Worm (Caenorhabditis elegans): Measurements from ENCODE around the gene Y48G9A.7.

Y48G9A.7 gene

ce11 chrIII:2099808-2100366, 10.5 kb upstream of the Y48G9A.7 start (continued):
- no peak for TF ChIP-seq lin-39 (tag; optimal IDR thresholded peaks at IDR 0.05)
- TF ChIP-seq mep-1 (tag; optimal IDR thresholded peaks at IDR 0.05) = peak; percentile 21
- TF ChIP-seq php-3 (GFP tag; IDR thresholded peaks at IDR 0.05) = peak; percentile 59; the same call in 1 of the 2 replicates
- TF ChIP-seq hlh-11 (tag; optimal IDR thresholded peaks at IDR 0.05) = peak; percentile 78
- peak; percentile 72 for TF ChIP-seq dve-1 (tag; optimal IDR thresholded peaks at IDR 0.05; ENCODE audit: insufficient read depth)
- no peak for TF ChIP-seq Y105C5A.15 (GFP tag; IDR thresholded peaks at IDR 0.05)
- peak in 1 of 2 experiments; percentile 34 for TF ChIP-seq hif-1 (tag; optimal IDR thresholded peaks at IDR 0.05)
- TF ChIP-seq D1046.2 (GFP tag; IDR thresholded peaks at IDR 0.05) = no peak
- TF ChIP-seq unc-130 (GFP tag; optimal IDR thresholded peaks at IDR 0.05) = no peak
- TF ChIP-seq madf-5 (GFP tag; IDR thresholded peaks at IDR 0.05) = no peak
- no peak for TF ChIP-seq Y75B8A.6 (GFP tag; IDR thresholded peaks at IDR 0.05)
- no peak for TF ChIP-seq fkh-10 (GFP tag; optimal IDR thresholded peaks at IDR 0.05)

DNA sequence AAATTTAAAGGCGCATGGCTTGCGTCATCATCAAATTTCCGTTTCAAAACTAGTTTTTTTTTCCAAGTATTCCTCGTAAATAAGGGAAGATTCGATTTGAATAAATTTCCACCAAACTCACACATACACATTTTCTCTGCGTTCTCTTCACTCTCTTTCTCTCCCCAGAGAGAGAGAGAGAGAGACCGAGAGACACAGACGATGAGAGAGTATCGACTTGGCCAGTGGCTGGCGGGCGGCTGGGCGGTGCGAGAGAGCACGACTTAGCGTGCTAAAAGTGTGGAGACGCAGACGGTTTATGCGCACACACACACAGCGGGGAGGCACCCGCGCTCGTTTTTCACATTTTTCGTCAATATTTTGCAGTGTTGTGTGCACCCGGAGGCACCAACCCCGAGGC, 9.5 kb upstream of the Y48G9A.7 start:
- peak; percentile 71 for TF ChIP-seq ceh-28 (tag; optimal IDR thresholded peaks at IDR 0.05)
- TF ChIP-seq hlh-30 (tag; optimal IDR thresholded peaks at IDR 0.05; ENCODE audit: insufficient read depth) = peak; percentile 71
- TF ChIP-seq nhr-25 (tag; optimal IDR thresholded peaks at IDR 0.05; ENCODE audit: borderline replicate concordance, insufficient read depth) = no peak
- peak in 1 of 2 experiments; percentile 66 for TF ChIP-seq mdl-1 (tag; optimal IDR thresholded peaks at IDR 0.05)
- TF ChIP-seq hif-1 (tag; optimal IDR thresholded peaks at IDR 0.05) = peak; percentile 5 to 71
- TF ChIP-seq nhr-6 (tag; optimal IDR thresholded peaks at IDR 0.05) = peak; percentile 71
- no peak for TF ChIP-seq daf-8 (GFP tag; IDR thresholded peaks at IDR 0.05)
- no peak for TF ChIP-seq madf-5 (GFP tag; IDR thresholded peaks at IDR 0.05)
- no peak for TF ChIP-seq lin-39 (tag; optimal IDR thresholded peaks at IDR 0.05)
- TF ChIP-seq php-3 (GFP tag; IDR thresholded peaks at IDR 0.05) = peak; percentile 44; the same call in 1 of the 2 replicates
- no peak for TF ChIP-seq F44E2.7 (GFP tag; IDR thresholded peaks at IDR 0.05)
- peak; percentile 59 for TF ChIP-seq nhr-48 (tag; optimal IDR thresholded peaks at IDR 0.05)
- TF ChIP-seq aha-1 (tag) = peak; percentile 98
- peak; percentile 67 for TF ChIP-seq lin-13 (GFP tag; optimal IDR thresholded peaks at IDR 0.05)
- TF ChIP-seq R02D3.7 (tag; optimal IDR thresholded peaks at IDR 0.05) = no peak
- TF ChIP-seq nhr-11 (tag; optimal IDR thresholded peaks at IDR 0.05) = peak; percentile 17
- peak; percentile 65 for TF ChIP-seq mes-2 (tag; optimal IDR thresholded peaks at IDR 0.05; ENCODE audit: poor library complexity, severe bottlenecking)
- peak; percentile 90 for TF ChIP-seq ces-1 (GFP tag; optimal IDR thresholded peaks at IDR 0.05)
- TF ChIP-seq dve-1 (tag; optimal IDR thresholded peaks at IDR 0.05; ENCODE audit: insufficient read depth) = peak; percentile 68
- TF ChIP-seq zip-11 (GFP tag; IDR thresholded peaks at IDR 0.05) = no peak
- peak; percentile 80 for TF ChIP-seq rbr-2 (tag; optimal IDR thresholded peaks at IDR 0.05)
- no peak for TF ChIP-seq jun-1 (tag; optimal IDR thresholded peaks at IDR 0.05)
- TF ChIP-seq T20F7.1 (GFP tag; optimal IDR thresholded peaks at IDR 0.05) = no peak
- peak; percentile 21 for TF ChIP-seq spr-1 (tag; optimal IDR thresholded peaks at IDR 0.05)
- TF ChIP-seq unc-62 (GFP tag; optimal IDR thresholded peaks at IDR 0.05 in 1 of 2) = no peak
- TF ChIP-seq unc-62 (tag; optimal IDR thresholded peaks at IDR 0.05) = no peak
- peak; percentile 77 for TF ChIP-seq mep-1 (tag; optimal IDR thresholded peaks at IDR 0.05)
- peak; percentile 28 for TF ChIP-seq nhr-28 (tag; optimal IDR thresholded peaks at IDR 0.05)
- peak; percentile 32 for TF ChIP-seq nhr-102 (tag; optimal IDR thresholded peaks at IDR 0.05)
- TF ChIP-seq egl-43 (GFP tag; IDR thresholded peaks at IDR 0.05) = peak; percentile 79; the same call in 1 of the 2 replicates
- TF ChIP-seq ctbp-1 (GFP tag; IDR thresholded peaks at IDR 0.05) = peak; percentile 79
- peak; percentile 66 for TF ChIP-seq T26A8.4 (GFP tag; IDR thresholded peaks at IDR 0.05)
- 0 out of 2 replicates have a peak, but pooled peaks have one; percentile 27 for TF ChIP-seq ceh-20 (GFP tag; IDR thresholded peaks at IDR 0.05)
- TF ChIP-seq daf-16 (GFP tag; optimal IDR thresholded peaks at IDR 0.05) = peak in 1 of 2 experiments; percentile 32
- peak; percentile 58 for TF ChIP-seq daf-16 (tag; optimal IDR thresholded peaks at IDR 0.05)
- peak; percentile 33 to 77 for TF ChIP-seq lsy-2 (tag; optimal IDR thresholded peaks at IDR 0.05)
- peak; percentile 24 for TF ChIP-seq dpl-1 (GFP tag; optimal IDR thresholded peaks at IDR 0.05)
- TF ChIP-seq fkh-10 (GFP tag; optimal IDR thresholded peaks at IDR 0.05) = peak; percentile 79
- peak; percentile 40 for TF ChIP-seq F37D6.2 (tag; optimal IDR thresholded peaks at IDR 0.05)
- no peak for TF ChIP-seq Y5F2A.4 (GFP tag; optimal IDR thresholded peaks at IDR 0.05)
- no peak for TF ChIP-seq pha-4 (GFP tag; IDR thresholded peaks at IDR 0.05)
- no peak for TF ChIP-seq pha-4 (tag; optimal IDR thresholded peaks at IDR 0.05)
- no peak for TF ChIP-seq lin-29 (GFP tag; IDR thresholded peaks at IDR 0.05)

Measured in whole organism, L4 larva.